Fruit fly (Drosophila melanogaster) whole organism, wandering third instar larva: ENCODE data around the gene CG16959.

Source experiments
- Abd-B ChIP-seq: fragments of >200 bp; optimal IDR thresholded peaks from 2 replicates; lab custom pipeline; 2017; ENCODE audit warnings: missing biosample characterization, missing genetic modification characterization
- CG32264 ChIP-seq: fragments of 200-800 bp; sonication (Bioruptor generic); optimal IDR thresholded peaks from 2 replicates; lab custom pipeline; 2016; ENCODE audit warnings: missing biosample characterization, missing genetic modification characterization
- CG9705 ChIP-seq: fragments of 200-800 bp; sonication (Bioruptor generic); optimal IDR thresholded peaks from 2 replicates; lab custom pipeline; 2018; ENCODE audit warnings: missing biosample characterization, mild to moderate bottlenecking, missing genetic modification characterization
- CrebA ChIP-seq: fragments of 200-800 bp; sonication (Bioruptor generic); optimal IDR thresholded peaks from 2 replicates; lab custom pipeline; 2016; ENCODE audit warnings: missing biosample characterization, mild to moderate bottlenecking, missing genetic modification characterization, borderline replicate concordance
- Dfd ChIP-seq: fragments of >200 bp; optimal IDR thresholded peaks from 2 replicates; lab custom pipeline; 2017; ENCODE audit warnings: missing biosample characterization, missing genetic modification characterization
- Dif ChIP-seq: fragments of 200-275, 200-300 bp; sonication (Bioruptor generic); optimal IDR thresholded peaks from 2 replicates; lab custom pipeline; 2018; ENCODE audit warnings: missing biosample characterization, missing genetic modification characterization; ENCODE audit not compliant: partially characterized antibody
- GATAd ChIP-seq: sonication (Bioruptor generic); optimal IDR thresholded peaks from 2 replicates; lab custom pipeline; 2016; ENCODE audit warnings: missing biosample characterization, missing genetic modification characterization
- HLH106 ChIP-seq: fragments of 200-800 bp; optimal IDR thresholded peaks from 3 replicates; lab custom pipeline; 2019; ENCODE audit warnings: missing biosample characterization, mild to moderate bottlenecking, missing genetic modification characterization, moderate library complexity
- Hnf4 ChIP-seq: fragments of 200-800 bp; sonication (Bioruptor generic); optimal IDR thresholded peaks from 2 replicates; lab custom pipeline; 2016; ENCODE audit warnings: missing biosample characterization, mild to moderate bottlenecking, missing genetic modification characterization
- Hr78 ChIP-seq: fragments of >200 bp; optimal IDR thresholded peaks from 2 replicates; lab custom pipeline; 2017; ENCODE audit warnings: missing biosample characterization, missing genetic modification characterization
- Hr83 ChIP-seq: fragments of 200-300 bp; sonication (Bioruptor generic); optimal IDR thresholded peaks from 2 replicates; lab custom pipeline; 2016; ENCODE audit warnings: missing biosample characterization, mild to moderate bottlenecking, missing genetic modification characterization, moderate library complexity; ENCODE audit not compliant: poor library complexity, severe bottlenecking
- Jra ChIP-seq: sonication (Bioruptor generic); optimal IDR thresholded peaks from 2 replicates; lab custom pipeline; 2016; ENCODE audit warnings: missing biosample characterization, missing genetic modification characterization
- Mio ChIP-seq: sonication (Bioruptor generic); optimal IDR thresholded peaks from 2 replicates; lab custom pipeline; 2016; ENCODE audit warnings: missing biosample characterization, missing genetic modification characterization
- Myc ChIP-seq: fragments of >200 bp; optimal IDR thresholded peaks from 2 replicates; lab custom pipeline; 2017
- N ChIP-seq: fragments of >200 bp; optimal IDR thresholded peaks from 2 replicates; lab custom pipeline; 2018; ENCODE audit warnings: missing biosample characterization, missing external identifiers, missing genetic modification characterization
- OdsH ChIP-seq: fragments of 200-800 bp; sonication (Bioruptor generic); optimal IDR thresholded peaks from 2 replicates; lab custom pipeline; 2016; ENCODE audit warnings: missing biosample characterization, mild to moderate bottlenecking, missing genetic modification characterization
- Rel ChIP-seq, 2 experiments: fragments of 200-800 bp; sonication (Bioruptor generic) in 1 of 2; optimal IDR thresholded peaks; 2 replicates in 1 of 2; 3 replicates in 1 of 2; lab custom pipeline; 2016 to 2019; ENCODE audit warnings: mild to moderate bottlenecking in 2 of 2, missing biosample characterization in 2 of 2, missing genetic modification characterization in 2 of 2, moderate library complexity in 1 of 2
- Sp1 ChIP-seq: fragments of 200-800 bp; sonication (Bioruptor generic); optimal IDR thresholded peaks from 3 replicates; lab custom pipeline; 2019; ENCODE audit warnings: missing biosample characterization, mild to moderate bottlenecking, missing genetic modification characterization, moderate library complexity
- Vsx2 ChIP-seq: fragments of 200-300, 225-300 bp; sonication (Bioruptor generic); optimal IDR thresholded peaks from 2 replicates; lab custom pipeline; 2018; ENCODE audit warnings: missing biosample characterization, missing genetic modification characterization; ENCODE audit not compliant: partially characterized antibody
- br ChIP-seq: fragments of 200-800 bp; sonication (Bioruptor generic); optimal IDR thresholded peaks from 2 replicates; lab custom pipeline; 2016; ENCODE audit warnings: missing biosample characterization, missing genetic modification characterization
- brk ChIP-seq: fragments of 200-800 bp; sonication (Bioruptor generic); optimal IDR thresholded peaks from 2 replicates; lab custom pipeline; 2016; ENCODE audit warnings: missing biosample characterization, mild to moderate bottlenecking, missing genetic modification characterization
- dl ChIP-seq, 2 experiments: fragments of 175-275, 200-275 bp in 1 of 2; fragments of 200-275 bp in 1 of 2; sonication (Bioruptor generic); optimal IDR thresholded peaks; lab custom pipeline; 2018; ENCODE audit warnings: mild to moderate bottlenecking in 2 of 2, missing biosample characterization in 2 of 2, missing genetic modification characterization in 2 of 2, moderate library complexity in 2 of 2; ENCODE audit not compliant: partially characterized antibody in 2 of 2, insufficient read depth in 1 of 2
- dmrt93B ChIP-seq: fragments of 200-800 bp; sonication (Bioruptor generic); optimal IDR thresholded peaks from 2 replicates; lab custom pipeline; 2018; ENCODE audit warnings: missing biosample characterization, mild to moderate bottlenecking, missing genetic modification characterization
- dsf ChIP-seq: sonication (Bioruptor generic); optimal IDR thresholded peaks from 2 replicates; lab custom pipeline; 2016; ENCODE audit warnings: missing biosample characterization, missing genetic modification characterization, borderline replicate concordance
- ey ChIP-seq: fragments of 200-800 bp; sonication (Bioruptor generic); optimal IDR thresholded peaks from 2 replicates; lab custom pipeline; 2016; ENCODE audit warnings: missing biosample characterization, missing genetic modification characterization
- foxo ChIP-seq, 2 experiments: fragments of 200-800 bp; sonication (Bioruptor generic); optimal IDR thresholded peaks; 2 replicates in 1 of 2; 3 replicates in 1 of 2; lab custom pipeline; 2016 to 2017; ENCODE audit warnings: missing biosample characterization in 2 of 2, missing genetic modification characterization in 2 of 2
- fru ChIP-seq: fragments of 200-800 bp; sonication (Bioruptor generic); optimal IDR thresholded peaks from 3 replicates; lab custom pipeline; 2016; ENCODE audit warnings: missing biosample characterization, mild to moderate bottlenecking, missing genetic modification characterization
- h ChIP-seq: fragments of 200-800 bp; sonication (Bioruptor generic); optimal IDR thresholded peaks from 3 replicates; lab custom pipeline; 2016; ENCODE audit warnings: missing biosample characterization, mild to moderate bottlenecking, missing genetic modification characterization
- jim ChIP-seq: fragments of 175-275, 200-325 bp; sonication (Bioruptor generic); optimal IDR thresholded peaks from 2 replicates; lab custom pipeline; 2016; ENCODE audit warnings: missing biosample characterization, mild to moderate bottlenecking, missing genetic modification characterization
- lola ChIP-seq: fragments of >200 bp; optimal IDR thresholded peaks from 2 replicates; lab custom pipeline; 2017; ENCODE audit warnings: missing biosample characterization, missing genetic modification characterization
- pan ChIP-seq: fragments of >200 bp; optimal IDR thresholded peaks from 2 replicates; lab custom pipeline; 2017
- psq ChIP-seq: fragments of 200-800 bp; sonication (Bioruptor generic); optimal IDR thresholded peaks from 3 replicates; lab custom pipeline; 2017; ENCODE audit warnings: missing biosample characterization, mild to moderate bottlenecking, missing genetic modification characterization, moderate library complexity
- rgr ChIP-seq: fragments of 200-800 bp; sonication (Bioruptor generic); optimal IDR thresholded peaks from 3 replicates; lab custom pipeline; 2016; ENCODE audit warnings: missing biosample characterization, mild to moderate bottlenecking, missing genetic modification characterization
- sage ChIP-seq: fragments of 200-800 bp; sonication (Bioruptor generic); optimal IDR thresholded peaks from 2 replicates; lab custom pipeline; 2016; ENCODE audit warnings: missing biosample characterization, mild to moderate bottlenecking, missing genetic modification characterization
- sv ChIP-seq: fragments of 200-800 bp; sonication (Bioruptor generic); optimal IDR thresholded peaks from 3 replicates; lab custom pipeline; 2016; ENCODE audit warnings: missing biosample characterization, missing genetic modification characterization
- tai ChIP-seq: sonication (Bioruptor generic); optimal IDR thresholded peaks from 2 replicates; lab custom pipeline; 2016; ENCODE audit warnings: missing biosample characterization, missing genetic modification characterization
- usp ChIP-seq: fragments of >200 bp; optimal IDR thresholded peaks from 2 replicates; lab custom pipeline; 2017; ENCODE audit warnings: missing biosample characterization, missing genetic modification characterization
- woc ChIP-seq: sonication (Bioruptor generic); optimal IDR thresholded peaks from 2 replicates; lab custom pipeline; 2016; ENCODE audit warnings: missing biosample characterization, mild to moderate bottlenecking, missing genetic modification characterization

Gene CG16959

DNA sequence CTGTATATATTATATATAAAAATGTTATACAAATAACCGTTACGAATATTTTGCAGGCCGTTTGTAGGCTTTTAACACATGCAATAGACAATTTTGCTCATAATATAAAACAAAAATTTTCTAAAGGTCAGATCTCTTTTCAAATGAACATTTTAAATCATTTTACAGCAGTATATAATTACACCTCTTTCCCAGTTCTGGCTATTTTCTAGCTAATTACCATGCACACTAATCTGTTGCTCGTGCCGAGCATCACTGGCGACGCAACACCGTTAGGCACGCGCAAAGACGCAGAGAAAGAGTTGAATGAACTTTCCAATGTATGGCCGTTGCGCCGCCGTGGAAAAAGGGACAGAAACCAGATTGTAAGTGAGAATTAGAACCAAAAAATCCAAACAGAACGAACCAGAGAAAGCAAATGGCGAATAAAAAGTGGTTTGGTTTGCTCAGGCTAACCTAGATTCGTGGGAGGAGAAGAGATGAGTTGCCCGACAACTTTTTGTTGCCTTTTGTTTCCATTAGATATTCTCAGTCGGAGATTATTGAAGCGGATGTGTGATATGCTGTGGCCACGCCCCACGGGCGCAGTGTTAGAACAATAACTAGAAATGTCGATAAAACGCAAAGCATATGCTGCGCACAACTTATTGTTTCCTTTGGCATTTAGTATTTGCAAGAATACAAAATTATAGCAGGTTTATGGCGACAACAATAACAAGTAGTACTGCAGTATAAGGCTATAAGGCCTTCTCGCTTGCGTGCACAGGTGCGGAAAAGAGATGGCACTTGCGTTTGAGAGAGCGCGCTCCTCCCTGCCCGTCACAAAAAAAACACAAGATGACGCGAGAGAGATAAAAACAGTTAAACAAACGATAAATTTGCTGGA is 16.2 kb upstream of the CG16959 start:
- TF ChIP-seq Dfd (no peak), Vsx2 (GFP tag; lab: Kevin White, UChicago) (no peak), jim (GFP tag; lab: Kevin White, UChicago) (no peak), h (GFP tag; lab: Kevin White, UChicago) (peak; percentile 30), sv (GFP tag; lab: Kevin White, UChicago) (no peak), Dif (GFP tag; lab: Kevin White, UChicago) (peak; percentile 37), CG9705 (no peak), dsf (GFP tag; lab: Kevin White, UChicago) (no peak), rgr (GFP tag; lab: Kevin White, UChicago) (peak; percentile 43), usp (GFP tag; lab: Kevin White, UChicago) (no peak), pan (lab: Kevin White, UChicago) (no peak), psq (GFP tag; lab: Kevin White, UChicago) (no peak), woc (GFP tag; lab: Kevin White, UChicago) (peak; percentile 5), dl (GFP tag; optimal IDR thresholded peaks at IDR 0.05; lab: Kevin White, UChicago; ENCODE audit: insufficient read depth in 1 of 2, partially characterized antibody in 2 of 2) (peak; percentile 6 to 43), CrebA (GFP tag; lab: Kevin White, UChicago) (no peak), Abd-B (no peak), GATAd (GFP tag; lab: Kevin White, UChicago) (no peak), fru (GFP tag; lab: Kevin White, UChicago) (peak; percentile 16), Myc (lab: Kevin White, UChicago) (peak; percentile 75), Sp1 (GFP tag; lab: Kevin White, UChicago) (peak; percentile 15), brk (GFP tag; lab: Kevin White, UChicago) (no peak), CG32264 (no peak), br (GFP tag; lab: Kevin White, UChicago) (peak; percentile 3), Mio (GFP tag; lab: Kevin White, UChicago) (no peak), Jra (GFP tag; lab: Kevin White, UChicago) (peak; percentile 32), N (no peak), lola (GFP tag; lab: Kevin White, UChicago) (no peak), dmrt93B (GFP tag; lab: Kevin White, UChicago) (no peak), Hr78 (GFP tag; lab: Kevin White, UChicago) (no peak), HLH106 (tag; lab: Kevin White, UChicago) (peak; percentile 31), tai (GFP tag; lab: Kevin White, UChicago) (no peak), ey (GFP tag; lab: Kevin White, UChicago) (no peak), OdsH (GFP tag; lab: Kevin White, UChicago) (no peak), Hnf4 (GFP tag; lab: Kevin White, UChicago) (no peak), foxo (GFP tag; optimal IDR thresholded peaks at IDR 0.05; lab: Kevin White, UChicago) (peak in 1 of 2 experiments; percentile 28), sage (GFP tag; lab: Kevin White, UChicago) (no peak), Hr83 (GFP tag; lab: Kevin White, UChicago) (no peak), Rel (GFP tag; optimal IDR thresholded peaks at IDR 0.05; lab: Kevin White, UChicago) (no peak), Rel (tag; optimal IDR thresholded peaks at IDR 0.05; lab: Kevin White, UChicago) (peak; percentile 20)
